Worm (Caenorhabditis elegans): Measurements from ENCODE around the gene F19B10.2.

ce11 chrII:3661932-3662331, 13.3 kb upstream of the F19B10.2 start, which contains the start of gene F19B10.13:
- TF ChIP-seq mdl-1 (tag; optimal IDR thresholded peaks at IDR 0.05) (no peak), zip-2 (tag; optimal IDR thresholded peaks at IDR 0.05) (no peak), skn-1 (tag; optimal IDR thresholded peaks at IDR 0.05) (no peak), hlh-30 (tag; optimal IDR thresholded peaks at IDR 0.05; ENCODE audit: insufficient read depth) (peak; percentile 38), lin-15B (tag; optimal IDR thresholded peaks at IDR 0.05) (no peak), egl-27 (tag; optimal IDR thresholded peaks at IDR 0.05) (no peak)

All from whole organism, L4 larva.